Fruit fly (Drosophila melanogaster): ENCODE measurements around the gene Ir62a.
A peak's percentile ranks its signal among the peaks of the same experiment; 100 is the strongest.

Gene Ir62a

DNA sequence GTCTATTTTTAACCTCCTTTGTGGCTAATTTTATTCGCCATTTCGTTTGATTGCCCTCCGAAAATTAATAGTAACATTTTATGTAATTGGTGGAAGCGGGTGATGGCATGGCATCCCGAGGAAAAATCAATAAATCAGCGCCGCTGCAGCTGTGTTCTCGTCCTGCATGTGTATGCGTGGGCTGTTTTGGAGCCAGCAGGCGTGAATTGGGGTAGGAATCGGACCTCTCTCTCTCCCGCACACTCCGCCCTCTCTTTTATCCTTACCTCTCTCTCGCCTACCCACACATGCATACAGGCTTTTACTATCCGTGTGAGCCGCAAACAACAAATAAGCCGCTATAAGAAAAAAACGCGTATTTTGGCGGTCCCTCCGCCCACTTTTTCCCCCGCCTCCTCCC lies 46.3 kb upstream of the Ir62a start (continued):
- TF ChIP-seq CG4282 (GFP tag; optimal IDR thresholded peaks at IDR 0.05), result no peak
- TF ChIP-seq unpg (GFP tag; optimal IDR thresholded peaks at IDR 0.05), result no peak
- TF ChIP-seq org-1 (GFP tag; optimal IDR thresholded peaks at IDR 0.05), result no peak
- peak; percentile 66 for TF ChIP-seq cg (GFP tag; optimal IDR thresholded peaks at IDR 0.05)
- TF ChIP-seq lbe (GFP tag; optimal IDR thresholded peaks at IDR 0.05), result no peak
- TF ChIP-seq CG1024 (GFP tag; IDR thresholded peaks at IDR 0.05), result no peak
- TF ChIP-seq pita (GFP tag; optimal IDR thresholded peaks at IDR 0.05), result no peak
- TF ChIP-seq Doc3 (GFP tag; IDR thresholded peaks at IDR 0.05; ENCODE audit: partially characterized antibody), result 0 out of 3 replicates have a peak, but pooled peaks have one; percentile 17
- no peak for TF ChIP-seq gce (GFP tag; IDR thresholded peaks at IDR 0.05)
- TF ChIP-seq Mes4 (GFP tag; optimal IDR thresholded peaks at IDR 0.05), result no peak
- TF ChIP-seq H2.0 (GFP tag; IDR thresholded peaks at IDR 0.05), result no peak
- TF ChIP-seq CG11723 (GFP tag; optimal IDR thresholded peaks at IDR 0.05), result no peak
- TF ChIP-seq seq (GFP tag; IDR thresholded peaks at IDR 0.05), result peak; percentile 75
- no peak for TF ChIP-seq eve (GFP tag; optimal IDR thresholded peaks at IDR 0.05)
- no peak for TF ChIP-seq tna (GFP tag; IDR thresholded peaks at IDR 0.05; ENCODE audit: partially characterized antibody)
- 0 out of 4 replicates have a peak, but pooled peaks have one; percentile 36 for TF ChIP-seq chinmo (GFP tag; IDR thresholded peaks at IDR 0.05; ENCODE audit: partially characterized antibody)
- TF ChIP-seq nau (GFP tag; optimal IDR thresholded peaks at IDR 0.05), result no peak
- TF ChIP-seq CG17912 (GFP tag; optimal IDR thresholded peaks at IDR 0.05), result no peak
- no peak for TF ChIP-seq bab2 (GFP tag; optimal IDR thresholded peaks at IDR 0.05)
- TF ChIP-seq mld (GFP tag; IDR thresholded peaks at IDR 0.05; ENCODE audit: partially characterized antibody), result no peak

DNA sequence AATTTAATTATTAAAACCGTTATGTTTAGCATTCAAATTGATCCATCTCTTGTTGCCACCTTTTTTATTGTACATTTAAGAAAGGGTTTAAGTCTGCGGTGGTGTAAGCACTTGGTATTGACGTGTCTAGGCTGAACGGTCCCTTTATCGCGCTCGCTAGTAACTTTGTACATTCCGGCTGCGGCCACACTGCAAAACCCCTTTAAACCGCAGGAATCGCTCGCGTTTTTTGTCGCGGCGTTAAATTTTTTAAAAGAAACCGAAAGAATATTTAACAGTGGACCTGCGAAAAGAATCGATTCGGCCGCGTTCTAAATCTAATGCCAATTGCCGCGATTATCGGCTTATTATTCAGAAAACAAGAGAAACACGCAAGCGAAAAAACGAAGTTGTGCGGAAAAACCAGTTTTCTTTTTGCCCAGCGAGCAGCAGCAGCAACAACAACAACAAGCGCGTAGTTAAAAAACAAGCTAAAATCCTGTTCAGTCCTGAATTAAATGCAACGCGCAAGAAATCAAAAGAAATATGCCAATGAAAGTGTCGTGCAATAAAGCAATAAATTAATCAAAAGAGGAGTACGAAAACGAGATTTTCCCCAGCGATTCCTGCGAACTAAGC lies 45.5 kb upstream of the Ir62a start, which contains the start of gene CG13917:
Gene CG13917 (plus strand): TSS at position 211 of the 618 bp plus-strand sequence.
- TF ChIP-seq CG12299 (tag; optimal IDR thresholded peaks at IDR 0.05), result peak; percentile 41
- TF ChIP-seq CG3847 (GFP tag; IDR thresholded peaks at IDR 0.05), result peak; percentile 84
- TF ChIP-seq pita (GFP tag; optimal IDR thresholded peaks at IDR 0.05), result peak; percentile 65
- TF ChIP-seq CG12071 (GFP tag; optimal IDR thresholded peaks at IDR 0.05), result no peak
- TF ChIP-seq zen (tag; optimal IDR thresholded peaks at IDR 0.05), result peak; percentile 31
- TF ChIP-seq sisA (GFP tag; IDR thresholded peaks at IDR 0.05), result no peak
- no peak for TF ChIP-seq pnt (GFP tag; optimal IDR thresholded peaks at IDR 0.05)
- TF ChIP-seq Dp (GFP tag; optimal IDR thresholded peaks at IDR 0.05), result peak; percentile 71
- peak; percentile 98 for TF ChIP-seq gfzf (GFP tag; optimal IDR thresholded peaks at IDR 0.05)
- TF ChIP-seq Side (GFP tag; optimal IDR thresholded peaks at IDR 0.05), result peak; percentile 5
- TF ChIP-seq CG9932 (GFP tag; IDR thresholded peaks at IDR 0.05), result 0 out of 2 replicates have a peak, but pooled peaks have one; percentile 14
- peak; percentile 28 for TF ChIP-seq CTCF (GFP tag; optimal IDR thresholded peaks at IDR 0.05)
- peak; percentile 59 for TF ChIP-seq phol (tag; optimal IDR thresholded peaks at IDR 0.05)
- peak; percentile 30 for TF ChIP-seq bcd (GFP tag; optimal IDR thresholded peaks at IDR 0.05)
- no peak for TF ChIP-seq NK7.1 (GFP tag; optimal IDR thresholded peaks at IDR 0.05)
- TF ChIP-seq chinmo (GFP tag; IDR thresholded peaks at IDR 0.05; ENCODE audit: partially characterized antibody), result no peak
- TF ChIP-seq CG12104 (GFP tag; optimal IDR thresholded peaks at IDR 0.05), result no peak
- no peak for TF ChIP-seq ssp (GFP tag; IDR thresholded peaks at IDR 0.05)
- peak; percentile 45 for TF ChIP-seq CG4617 (GFP tag; optimal IDR thresholded peaks at IDR 0.05; ENCODE audit: borderline replicate concordance)
- TF ChIP-seq CG18599 (GFP tag; optimal IDR thresholded peaks at IDR 0.05), result no peak
- peak; percentile 30 for TF ChIP-seq Fer1 (GFP tag; optimal IDR thresholded peaks at IDR 0.05)
- peak; percentile 98 for TF ChIP-seq CG9797 (GFP tag; optimal IDR thresholded peaks at IDR 0.05)
- TF ChIP-seq pzg (GFP tag; optimal IDR thresholded peaks at IDR 0.05), result peak; percentile 98
- no peak for TF ChIP-seq gsb (GFP tag; IDR thresholded peaks at IDR 0.05)
- TF ChIP-seq seq (GFP tag; IDR thresholded peaks at IDR 0.05), result 0 out of 2 replicates have a peak, but pooled peaks have one; percentile 18
- peak; percentile 70 for TF ChIP-seq chm (GFP tag; IDR thresholded peaks at IDR 0.05)
- peak; percentile 1 for TF ChIP-seq CG17186 (GFP tag; optimal IDR thresholded peaks at IDR 0.05)
- no peak for TF ChIP-seq onecut (GFP tag; IDR thresholded peaks at IDR 0.05)
- peak; percentile 52 for TF ChIP-seq Jarid2 (GFP tag; optimal IDR thresholded peaks at IDR 0.05)
- TF ChIP-seq CG8089 (GFP tag; optimal IDR thresholded peaks at IDR 0.05), result no peak
- peak in 1 of 3 experiments; percentile 39 for TF ChIP-seq Stat92E (GFP tag; optimal IDR thresholded peaks at IDR 0.05)
- peak; percentile 64 for TF ChIP-seq bbx (GFP tag; IDR thresholded peaks at IDR 0.05; ENCODE audit: partially characterized antibody)
